Worm (Caenorhabditis elegans): ENCODE measurements around the gene sto-5.

The sto-5 gene

DNA sequence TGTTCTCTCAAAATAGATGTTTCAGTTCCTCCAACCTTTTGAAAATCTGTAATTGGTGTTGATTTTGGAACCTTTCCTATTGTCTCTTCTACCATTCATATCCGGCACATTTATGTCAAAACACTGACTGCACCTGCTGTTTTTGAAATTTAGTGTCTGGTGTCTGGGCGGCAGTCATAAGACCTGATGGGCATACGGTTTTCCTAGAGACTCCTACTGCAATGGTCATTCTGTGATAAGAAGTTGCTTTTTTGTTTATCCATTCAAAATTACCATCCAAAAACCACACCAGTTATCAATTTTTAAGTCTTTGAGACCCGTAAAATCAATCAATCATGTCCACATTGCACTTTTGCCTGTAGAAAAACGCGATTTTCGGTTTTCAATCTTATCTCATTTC lies 26.6 kb downstream of the sto-5 start (continued):
- TF ChIP-seq ztf-11 (tag; optimal IDR thresholded peaks at IDR 0.05) (no peak), spr-1 (tag; optimal IDR thresholded peaks at IDR 0.05) (no peak), dmd-8 (GFP tag; IDR thresholded peaks at IDR 0.05) (no peak), ZK337.2 (GFP tag; IDR thresholded peaks at IDR 0.05) (no peak), pha-4 (GFP tag; IDR thresholded peaks at IDR 0.05) (peak; percentile 9; the same call in 1 of the 2 replicates), pha-4 (tag; optimal IDR thresholded peaks at IDR 0.05) (no peak), mep-1 (tag; optimal IDR thresholded peaks at IDR 0.05) (no peak), egl-27 (tag; optimal IDR thresholded peaks at IDR 0.05) (no peak), spr-3 (GFP tag; optimal IDR thresholded peaks at IDR 0.05) (no peak), nhr-48 (tag; optimal IDR thresholded peaks at IDR 0.05) (no peak), skn-1 (tag; optimal IDR thresholded peaks at IDR 0.05) (no peak), Y5F2A.4 (GFP tag; optimal IDR thresholded peaks at IDR 0.05) (no peak), ceh-82 (tag; optimal IDR thresholded peaks at IDR 0.05) (no peak), aly-2 (tag; optimal IDR thresholded peaks at IDR 0.05) (no peak), cey-2 (tag; optimal IDR thresholded peaks at IDR 0.05; ENCODE audit: borderline replicate concordance, insufficient read depth) (no peak), lim-7 (GFP tag; IDR thresholded peaks at IDR 0.05) (no peak), Y48G9A.11 (GFP tag; IDR thresholded peaks at IDR 0.05) (no peak), nhr-102 (tag; optimal IDR thresholded peaks at IDR 0.05) (peak; percentile 15), egl-43 (GFP tag; IDR thresholded peaks at IDR 0.05) (no peak), daf-16 (GFP tag; optimal IDR thresholded peaks at IDR 0.05) (no peak), daf-16 (tag; optimal IDR thresholded peaks at IDR 0.05) (peak; percentile 70), vab-7 (GFP tag; IDR thresholded peaks at IDR 0.05) (no peak), zip-2 (tag; optimal IDR thresholded peaks at IDR 0.05) (no peak), lin-39 (tag; optimal IDR thresholded peaks at IDR 0.05) (no peak), hif-1 (tag; optimal IDR thresholded peaks at IDR 0.05) (no peak), dmd-6 (GFP tag; IDR thresholded peaks at IDR 0.05) (peak; percentile 34), lir-3 (tag; optimal IDR thresholded peaks at IDR 0.05) (no peak), unc-62 (GFP tag; optimal IDR thresholded peaks at IDR 0.05 in 1 of 2) (peak in 1 of 2 experiments; percentile 96), unc-62 (tag; optimal IDR thresholded peaks at IDR 0.05) (no peak), daf-12 (tag; optimal IDR thresholded peaks at IDR 0.05) (no peak), nhr-25 (tag; optimal IDR thresholded peaks at IDR 0.05; ENCODE audit: borderline replicate concordance, insufficient read depth) (no peak), nhr-42 (GFP tag; IDR thresholded peaks at IDR 0.05) (no peak), Y75B8A.6 (GFP tag; IDR thresholded peaks at IDR 0.05) (no peak), mxl-2 (GFP tag; conservative IDR thresholded peaks at IDR 0.05) (no peak), mdl-1 (tag; optimal IDR thresholded peaks at IDR 0.05) (no peak), F37D6.2 (tag; optimal IDR thresholded peaks at IDR 0.05) (no peak), nhr-6 (tag; optimal IDR thresholded peaks at IDR 0.05) (no peak), hlh-30 (tag; optimal IDR thresholded peaks at IDR 0.05; ENCODE audit: insufficient read depth) (peak; percentile 72), ceh-32 (tag; optimal IDR thresholded peaks at IDR 0.05; ENCODE audit: poor library complexity) (no peak), D1046.2 (GFP tag; IDR thresholded peaks at IDR 0.05) (no peak), nhr-111 (GFP tag; optimal IDR thresholded peaks at IDR 0.05) (no peak)

DNA sequence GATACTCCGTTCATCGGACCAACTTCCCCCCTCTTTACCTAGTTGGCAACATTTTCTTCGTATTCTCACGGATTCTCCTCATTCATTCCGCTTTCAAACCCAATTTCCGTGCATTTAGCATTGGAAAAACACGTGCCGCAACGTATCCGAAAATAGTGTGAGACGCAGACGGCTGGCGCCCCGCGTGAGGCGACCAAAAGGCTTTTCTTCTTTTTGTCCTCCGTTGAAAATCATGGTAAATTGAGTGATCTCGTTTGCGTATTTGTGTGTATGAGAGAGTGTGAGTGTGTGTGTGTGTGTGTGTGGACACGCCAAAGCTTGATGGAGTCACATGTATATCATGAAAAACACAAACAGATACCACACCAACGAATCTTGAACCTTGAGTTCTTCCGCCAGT lies 28.4 kb downstream of the sto-5 start:
- TF ChIP-seq hif-1 (tag; optimal IDR thresholded peaks at IDR 0.05) (peak; percentile 76 to 98), nhr-41 (GFP tag; IDR thresholded peaks at IDR 0.05) (no peak), mxl-3 (GFP tag; optimal IDR thresholded peaks at IDR 0.05) (peak; percentile 97), dve-1 (tag; optimal IDR thresholded peaks at IDR 0.05; ENCODE audit: insufficient read depth) (peak; percentile 97), daf-8 (GFP tag; IDR thresholded peaks at IDR 0.05) (no peak), R02D3.7 (tag; optimal IDR thresholded peaks at IDR 0.05) (no peak), Y75B8A.6 (GFP tag; IDR thresholded peaks at IDR 0.05) (no peak), duxl-1 (tag; optimal IDR thresholded peaks at IDR 0.05; ENCODE audit: poor library complexity) (peak; percentile 42), nhr-76 (tag; optimal IDR thresholded peaks at IDR 0.05) (no peak), pha-4 (GFP tag; IDR thresholded peaks at IDR 0.05) (peak; percentile 63), pha-4 (tag; optimal IDR thresholded peaks at IDR 0.05) (peak; percentile 56), ZK337.2 (GFP tag; IDR thresholded peaks at IDR 0.05) (no peak), nhr-25 (tag; optimal IDR thresholded peaks at IDR 0.05; ENCODE audit: borderline replicate concordance, insufficient read depth) (peak; percentile 2), lsy-2 (tag; optimal IDR thresholded peaks at IDR 0.05) (peak; percentile 69 to 89), spr-1 (tag; optimal IDR thresholded peaks at IDR 0.05) (peak; percentile 44), skn-1 (tag; optimal IDR thresholded peaks at IDR 0.05) (peak; percentile 61), snpc-1.2 (GFP tag; IDR thresholded peaks at IDR 0.05) (no peak), daf-12 (tag; optimal IDR thresholded peaks at IDR 0.05) (no peak), attf-4 (tag; optimal IDR thresholded peaks at IDR 0.05) (no peak), lin-13 (GFP tag; optimal IDR thresholded peaks at IDR 0.05) (peak; percentile 86)

All from whole organism, L4 larva.